Worm (Caenorhabditis elegans): ENCODE data around the gene nspc-15.

DNA sequence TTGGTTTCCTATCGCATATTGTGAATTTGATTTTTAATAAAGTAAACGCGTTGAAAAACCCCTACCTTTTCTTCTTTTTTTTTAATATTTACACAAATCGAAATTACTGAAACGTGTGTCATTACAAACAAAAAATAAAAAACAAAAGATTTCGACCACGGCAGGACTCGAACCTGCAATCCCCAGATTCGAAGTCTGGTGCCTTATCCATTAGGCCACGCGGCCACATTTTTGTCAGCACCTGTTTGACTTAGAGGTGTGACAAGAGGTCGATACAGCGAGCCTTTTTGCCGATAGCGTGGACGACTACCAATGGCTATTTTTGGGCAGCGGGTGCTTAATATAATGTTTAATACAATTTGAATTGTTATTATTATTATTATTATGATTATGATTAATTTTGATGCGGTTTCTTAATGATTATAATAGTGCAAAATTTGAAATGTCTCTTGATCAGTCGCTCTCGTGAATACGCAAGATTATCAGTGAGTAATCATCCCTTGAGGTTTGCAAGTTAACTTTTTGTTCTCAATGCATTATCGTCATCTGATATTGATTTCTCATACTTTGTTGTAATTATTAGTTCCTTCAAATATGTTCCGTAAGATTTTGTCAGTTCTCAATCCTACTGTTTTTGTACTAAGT, 22.6 kb upstream of the nspc-15 start, which contains the start of gene srd-44:
- no peak for TF ChIP-seq mef-2 (tag; optimal IDR thresholded peaks at IDR 0.05)
- no peak for TF ChIP-seq pag-3 (tag; optimal IDR thresholded peaks at IDR 0.05; ENCODE audit: borderline replicate concordance, insufficient read depth)
- TF ChIP-seq elt-3 (tag; optimal IDR thresholded peaks at IDR 0.05) = no peak
- no peak for TF ChIP-seq nhr-12 (tag; optimal IDR thresholded peaks at IDR 0.05)
- no peak for TF ChIP-seq ztf-11 (tag; optimal IDR thresholded peaks at IDR 0.05)
- no peak for TF ChIP-seq nhr-76 (tag; optimal IDR thresholded peaks at IDR 0.05)
- peak; percentile 31 for TF ChIP-seq nhr-71 (tag; optimal IDR thresholded peaks at IDR 0.05)
- TF ChIP-seq fos-1 (tag; optimal IDR thresholded peaks at IDR 0.05) = no peak
- no peak for TF ChIP-seq nhr-28 (tag; optimal IDR thresholded peaks at IDR 0.05)
- TF ChIP-seq isw-1 (GFP tag; IDR thresholded peaks at IDR 0.05) = no peak
